Worm (Caenorhabditis elegans) whole organism, L2 larva: ENCODE data around the gene C17H11.4.

Experiments used
- R02D3.7 ChIP-seq: fragments of 150-350 bp; optimal IDR thresholded peaks from 2 replicates; lab custom pipeline; 2014; ENCODE audit warnings: missing biosample characterization, missing genetic modification characterization
- crh-2 ChIP-seq: sonication (generic microtip); optimal IDR thresholded peaks from 2 replicates; lab custom pipeline; 2017; ENCODE audit warnings: missing biosample characterization, missing genetic modification characterization
- elt-3 ChIP-seq: sonication (generic microtip); optimal IDR thresholded peaks from 2 replicates; lab custom pipeline; 2017; ENCODE audit warnings: missing biosample characterization, missing genetic modification characterization
- gmeb-1 ChIP-seq: fragments of 150-350 bp; optimal IDR thresholded peaks from 2 replicates; lab custom pipeline; 2014; ENCODE audit warnings: missing biosample characterization, missing genetic modification characterization
- mab-5 ChIP-seq: fragments of 150-350 bp; optimal IDR thresholded peaks from 2 replicates; lab custom pipeline; 2014; ENCODE audit warnings: missing biosample characterization, missing genetic modification characterization
- sma-9 ChIP-seq, 2 experiments: fragments of 150-350 bp in 1 of 2; sonication (generic microtip) in 1 of 2; optimal IDR thresholded peaks; 2 replicates each; lab custom pipeline; 2014 to 2016; ENCODE audit warnings: missing genetic modification characterization in 2 of 2, mild to moderate bottlenecking in 1 of 2, missing biosample characterization in 1 of 2, missing compliant biosample characterization in 1 of 2, missing genetic modification reagents in 1 of 2, moderate library complexity in 1 of 2

- TF ChIP-seq R02D3.7 (tag; lab: Kevin White, UChicago) = no peak
- no peak for TF ChIP-seq mab-5 (tag; lab: Kevin White, UChicago)
- TF ChIP-seq sma-9 (GFP tag; optimal IDR thresholded peaks at IDR 0.05; lab: Kevin White, UChicago) = peak; percentile 68
- TF ChIP-seq sma-9 (tag; optimal IDR thresholded peaks at IDR 0.05; lab: Kevin White, UChicago) = no peak
- TF ChIP-seq gmeb-1 (tag; lab: Kevin White, UChicago) = no peak
- peak; percentile 33 for TF ChIP-seq crh-2 (tag; lab: Kevin White, UChicago)
- no peak for TF ChIP-seq elt-3
Observed at ce11 chrX:8205919-8206318, 24.5 kb upstream of the C17H11.4 start.
